Worm (Caenorhabditis elegans): ENCODE data around the gene T06A1.1.

- TF ChIP-seq ama-1 (optimal IDR thresholded peaks at IDR 0.05) (no peak), ama-1 (GFP tag; optimal IDR thresholded peaks at IDR 0.05) (no peak), sptf-2 (GFP tag; optimal IDR thresholded peaks at IDR 0.05) (no peak), gei-17 (GFP tag; optimal IDR thresholded peaks at IDR 0.05) (no peak), ZK185.1 (tag; optimal IDR thresholded peaks at IDR 0.05; ENCODE audit: poor library complexity, severe bottlenecking) (no peak), F33H1.4 (GFP tag; IDR thresholded peaks at IDR 0.05) (no peak), C06A6.2 (GFP tag; conservative IDR thresholded peaks at IDR 0.05) (no peak), ztf-28 (GFP tag; IDR thresholded peaks at IDR 0.05) (no peak), attf-6 (GFP tag; IDR thresholded peaks at IDR 0.05) (no peak), unc-130 (GFP tag; optimal IDR thresholded peaks at IDR 0.05) (no peak), egl-44 (GFP tag; IDR thresholded peaks at IDR 0.05) (no peak), snpc-1.1 (tag; optimal IDR thresholded peaks at IDR 0.05; ENCODE audit: insufficient read depth) (no peak), lir-1 (GFP tag; conservative IDR thresholded peaks at IDR 0.05) (no peak), let-607 (tag; optimal IDR thresholded peaks at IDR 0.05) (no peak)
Observed at ce11 chrV:1886997-1887396, 38.4 kb downstream of the T06A1.1 start.
